Worm (Caenorhabditis elegans) whole organism, late embryonic: ENCODE measurements around the gene ZC190.10.

ENCODE experiments used
- F13H6.1 ChIP-seq: sonication (generic microtip); optimal IDR thresholded peaks from 2 replicates; lab custom pipeline; 2016; ENCODE audit warnings: missing genetic modification characterization, missing compliant biosample characterization
- ceh-30 ChIP-seq: fragments of 150-350 bp; optimal IDR thresholded peaks from 2 replicates; lab custom pipeline; 2014; ENCODE audit warnings: missing biosample characterization, missing genetic modification characterization
- hlh-13 ChIP-seq: fragments of 200-800 bp; sonication (Bioruptor generic); optimal IDR thresholded peaks from 2 replicates; lab custom pipeline; 2018; ENCODE audit warnings: mild to moderate bottlenecking, missing genetic modification characterization, missing compliant biosample characterization
- pha-4 ChIP-seq: fragments of 150-350 bp; optimal IDR thresholded peaks from 2 replicates; lab custom pipeline; 2018; ENCODE audit warnings: missing biosample characterization, missing genetic modification reagents, missing genetic modification characterization
- pqm-1 ChIP-seq: sonication (generic microtip); optimal IDR thresholded peaks from 2 replicates; lab custom pipeline; 2016; ENCODE audit warnings: missing genetic modification characterization, missing compliant biosample characterization

DNA sequence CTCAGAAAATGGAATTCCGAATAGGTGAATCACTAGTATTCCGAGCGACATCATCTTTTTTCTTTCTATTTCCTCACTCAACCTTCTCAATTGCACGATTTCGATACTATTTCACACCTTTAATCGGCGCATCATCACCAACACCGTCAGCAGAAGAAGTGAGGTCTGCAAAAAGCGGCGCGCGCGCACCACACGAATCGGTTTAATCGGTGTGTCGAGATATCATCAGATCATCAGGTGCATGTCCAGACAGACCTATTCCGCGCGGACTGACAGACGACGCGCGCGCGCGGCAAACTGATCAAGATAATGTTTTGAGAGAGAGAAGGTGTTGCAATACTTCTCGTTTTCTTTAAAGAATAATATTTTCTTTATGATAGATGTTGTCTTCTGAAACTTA is 35.6 kb downstream of the ZC190.10 start:
- TF ChIP-seq F13H6.1 (tag; lab: Kevin White, UChicago) (no peak), ceh-30 (no peak), hlh-13 (GFP tag; lab: Kevin White, UChicago) (no peak), pqm-1 (tag; lab: Kevin White, UChicago) (no peak), pha-4 (tag; lab: Kevin White, UChicago) (no peak)
